Worm (Caenorhabditis elegans): ENCODE data around the gene cbs-2.

cbs-2 gene

DNA sequence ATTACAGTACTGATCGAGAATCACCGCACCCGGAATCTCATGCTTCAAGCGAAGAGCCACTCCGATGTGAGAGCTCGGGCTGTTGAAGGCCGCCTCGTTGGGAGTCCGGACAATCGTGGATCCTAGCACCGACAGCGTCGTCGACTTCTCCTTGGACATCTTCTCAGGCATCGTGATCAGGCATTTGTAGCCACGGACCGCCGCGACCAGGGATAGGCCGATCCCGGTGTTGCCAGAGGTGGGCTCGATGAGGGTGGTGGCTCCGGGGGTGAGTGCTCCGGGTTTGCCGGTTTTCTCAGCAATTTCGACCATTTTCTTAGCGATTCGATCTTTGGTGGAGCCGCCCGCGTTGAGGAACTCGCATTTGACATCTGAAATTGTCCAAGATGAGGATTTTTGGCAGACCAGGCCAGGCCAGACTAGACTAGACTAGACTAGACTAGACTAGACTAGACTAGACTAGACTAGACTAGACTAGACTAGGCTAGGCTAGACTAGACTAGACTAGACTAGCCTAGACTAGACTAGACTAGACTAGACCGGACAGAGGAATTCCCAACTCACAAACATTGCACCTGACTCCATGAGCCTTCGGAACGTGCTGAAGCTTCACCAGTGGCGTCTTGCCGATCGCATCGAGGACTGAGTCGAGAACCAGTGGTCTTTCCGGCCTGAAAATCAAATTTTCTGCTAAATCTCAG lies 2.0 kb downstream of the cbs-2 start:
- no peak for TF ChIP-seq ceh-88 (GFP tag; IDR thresholded peaks at IDR 0.05)
- TF ChIP-seq hpl-2 (GFP tag; optimal IDR thresholded peaks at IDR 0.05): no peak
- no peak for TF ChIP-seq nhr-12 (tag; optimal IDR thresholded peaks at IDR 0.05)
- TF ChIP-seq hlh-4 (tag; optimal IDR thresholded peaks at IDR 0.05): no peak
- no peak for TF ChIP-seq grh-1 (GFP tag; IDR thresholded peaks at IDR 0.05)
- no peak for TF ChIP-seq F16B12.6 (tag; optimal IDR thresholded peaks at IDR 0.05)
- TF ChIP-seq ztf-11 (tag; optimal IDR thresholded peaks at IDR 0.05): no peak
- no peak for TF ChIP-seq nhr-11 (tag; optimal IDR thresholded peaks at IDR 0.05)
- TF ChIP-seq lsy-2 (tag; optimal IDR thresholded peaks at IDR 0.05): no peak
- TF ChIP-seq pqm-1 (tag; optimal IDR thresholded peaks at IDR 0.05): no peak

DNA sequence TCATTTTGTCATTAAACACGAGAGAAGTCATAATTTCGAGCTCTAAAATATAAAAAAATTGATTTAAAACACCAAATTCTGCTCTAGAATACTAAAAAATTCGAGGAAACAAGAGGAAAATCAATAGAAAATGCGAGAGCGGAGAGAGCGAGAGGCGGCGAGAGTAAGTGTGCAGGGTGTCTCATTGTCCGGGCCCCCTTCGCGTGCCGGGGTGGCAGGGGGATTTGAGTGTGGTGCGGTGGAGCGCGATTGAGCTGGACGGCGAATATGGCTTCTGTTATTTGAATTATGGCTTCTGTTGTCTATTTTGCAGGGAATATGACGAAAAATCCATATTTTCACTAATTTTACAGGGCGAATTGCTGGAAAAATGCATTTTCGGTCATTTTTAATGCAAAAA lies 3.5 kb downstream of the cbs-2 start, which contains the start of gene Y59C2A.3:
Y59C2A.3 (minus strand) TSS at position 42 of the 400 bp plus-strand sequence.
- TF ChIP-seq fkh-10 (GFP tag; optimal IDR thresholded peaks at IDR 0.05): no peak
- peak; percentile 8 for TF ChIP-seq vab-15 (tag; optimal IDR thresholded peaks at IDR 0.05)
- peak; percentile 20; the same call in 1 of the 2 replicates for TF ChIP-seq isw-1 (GFP tag; IDR thresholded peaks at IDR 0.05)
- TF ChIP-seq fkh-4 (tag; optimal IDR thresholded peaks at IDR 0.05; ENCODE audit: borderline replicate concordance): no peak
- no peak for TF ChIP-seq C34B4.2 (tag; optimal IDR thresholded peaks at IDR 0.05)
- no peak for TF ChIP-seq nhr-19 (GFP tag; conservative IDR thresholded peaks at IDR 0.05)
- no peak for TF ChIP-seq hlh-17 (GFP tag; optimal IDR thresholded peaks at IDR 0.05; ENCODE audit: borderline replicate concordance)
- TF ChIP-seq ces-1 (GFP tag; optimal IDR thresholded peaks at IDR 0.05): no peak
- TF ChIP-seq grh-1 (GFP tag; IDR thresholded peaks at IDR 0.05): no peak
- no peak for TF ChIP-seq efl-3 (GFP tag; optimal IDR thresholded peaks at IDR 0.05)
- TF ChIP-seq ceh-63 (GFP tag; optimal IDR thresholded peaks at IDR 0.05): no peak
- peak in 1 of 3 experiments; percentile 32 for TF ChIP-seq ceh-82 (tag; optimal IDR thresholded peaks at IDR 0.05)
- no peak for TF ChIP-seq ceh-90 (tag; optimal IDR thresholded peaks at IDR 0.05)
- TF ChIP-seq nhr-12 (tag; optimal IDR thresholded peaks at IDR 0.05): no peak
- TF ChIP-seq unc-30 (tag; optimal IDR thresholded peaks at IDR 0.05): no peak
- TF ChIP-seq elt-2 (tag; optimal IDR thresholded peaks at IDR 0.05): no peak
- no peak for TF ChIP-seq zip-4 (GFP tag; optimal IDR thresholded peaks at IDR 0.05)
- no peak for TF ChIP-seq ztf-4 (tag; optimal IDR thresholded peaks at IDR 0.05)
- no peak for TF ChIP-seq sox-4 (tag; optimal IDR thresholded peaks at IDR 0.05)
- TF ChIP-seq mdl-1 (tag; optimal IDR thresholded peaks at IDR 0.05): peak in 1 of 2 experiments; percentile 38
- TF ChIP-seq xbp-1 (tag; optimal IDR thresholded peaks at IDR 0.05): no peak
- TF ChIP-seq sup-37 (GFP tag; optimal IDR thresholded peaks at IDR 0.05): no peak
- no peak for TF ChIP-seq nhr-85 (tag)
- peak; percentile 26 to 38 for TF ChIP-seq lin-35 (GFP tag; optimal IDR thresholded peaks at IDR 0.05)
- peak; percentile 53 to 54 for TF ChIP-seq lsy-2 (tag; optimal IDR thresholded peaks at IDR 0.05)
- TF ChIP-seq sptf-1 (tag; optimal IDR thresholded peaks at IDR 0.05): no peak
- TF ChIP-seq zag-1 (tag; optimal IDR thresholded peaks at IDR 0.05): no peak
- TF ChIP-seq unc-130 (tag; optimal IDR thresholded peaks at IDR 0.05): no peak
- peak; percentile 80 for TF ChIP-seq lin-14 (GFP tag; optimal IDR thresholded peaks at IDR 0.05)
- no peak for TF ChIP-seq Y116A8C.19 (tag; optimal IDR thresholded peaks at IDR 0.05; ENCODE audit: borderline replicate concordance)
- TF ChIP-seq ama-1 (optimal IDR thresholded peaks at IDR 0.05): no peak
- TF ChIP-seq nhr-84 (tag; optimal IDR thresholded peaks at IDR 0.05): no peak
- no peak for TF ChIP-seq hpl-2 (GFP tag; optimal IDR thresholded peaks at IDR 0.05)
- no peak for TF ChIP-seq lin-39 (tag; optimal IDR thresholded peaks at IDR 0.05)
- TF ChIP-seq nhr-71 (tag; optimal IDR thresholded peaks at IDR 0.05): no peak
- TF ChIP-seq aha-1 (tag; optimal IDR thresholded peaks at IDR 0.05): no peak
- peak; percentile 25 for TF ChIP-seq skn-1 (tag; optimal IDR thresholded peaks at IDR 0.05)
- no peak for TF ChIP-seq nhr-11 (tag; optimal IDR thresholded peaks at IDR 0.05)
- no peak for TF ChIP-seq C16A3.4 (tag; optimal IDR thresholded peaks at IDR 0.05)
- TF ChIP-seq nhr-28 (tag; optimal IDR thresholded peaks at IDR 0.05): no peak
- no peak for TF ChIP-seq nhr-47 (tag; optimal IDR thresholded peaks at IDR 0.05)
- TF ChIP-seq ceh-8 (GFP tag; optimal IDR thresholded peaks at IDR 0.05): no peak
- TF ChIP-seq alr-1 (tag; optimal IDR thresholded peaks at IDR 0.05; ENCODE audit: borderline replicate concordance): no peak
- no peak for TF ChIP-seq unc-62 (GFP tag; optimal IDR thresholded peaks at IDR 0.05)
- no peak for TF ChIP-seq nhr-76 (tag; optimal IDR thresholded peaks at IDR 0.05)
- TF ChIP-seq ztf-11 (tag; optimal IDR thresholded peaks at IDR 0.05): no peak

Measured in whole organism, L1 larva.